Fruit fly (Drosophila melanogaster) whole organism, embryonic: Measurements from ENCODE around the gene CG31468.
A peak's percentile ranks its signal among the peaks of the same experiment; 100 is the strongest.

ENCODE experiments used
- Atf3 ChIP-seq: fragments of 200-800 bp; sonication (Bioruptor generic); optimal IDR thresholded peaks from 3 replicates; lab custom pipeline; 2016; ENCODE audit warnings: missing biosample characterization, missing genetic modification characterization
- Awh ChIP-seq: fragments of 200-800 bp; sonication (Bioruptor generic); IDR thresholded peaks from 2 replicates; pipeline ENCODE4, ENCODE4 v1.3.6; 2022; ENCODE audit warnings: missing biosample characterization, missing genetic modification characterization
- B-H1 ChIP-seq: fragments of 200-800 bp; sonication (Bioruptor generic); IDR thresholded peaks from 3 replicates; pipeline ENCODE4 v1.3.6; 2022; ENCODE audit warnings: missing biosample characterization, missing genetic modification characterization
- B-H2 ChIP-seq: fragments of 200-800 bp; sonication (Bioruptor generic); optimal IDR thresholded peaks from 2 replicates; lab custom pipeline; 2018; ENCODE audit warnings: missing biosample characterization, mild to moderate bottlenecking, missing genetic modification characterization
- Blimp-1 ChIP-seq: fragments of 200-800 bp; sonication (Bioruptor generic); optimal IDR thresholded peaks from 3 replicates; lab custom pipeline; 2018; ENCODE audit warnings: missing biosample characterization, missing genetic modification characterization, mild to moderate bottlenecking, moderate library complexity, missing genetic modification reagents
- CG10543 ChIP-seq: fragments of 200-800 bp; sonication (Bioruptor generic); optimal IDR thresholded peaks from 3 replicates; lab custom pipeline; 2017; ENCODE audit warnings: missing biosample characterization, mild to moderate bottlenecking, missing genetic modification characterization, moderate library complexity
- CG12104 ChIP-seq: fragments of 200-800 bp; sonication (Bioruptor generic); optimal IDR thresholded peaks from 3 replicates; lab custom pipeline; 2016; ENCODE audit warnings: missing biosample characterization, missing genetic modification characterization
- CG12219 ChIP-seq: fragments of 200-800 bp; sonication (Bioruptor generic); optimal IDR thresholded peaks from 3 replicates; lab custom pipeline; 2018; ENCODE audit warnings: missing biosample characterization, mild to moderate bottlenecking, missing genetic modification characterization
- CG13296 ChIP-seq: fragments of 200-800 bp; sonication (Bioruptor generic); optimal IDR thresholded peaks from 3 replicates; lab custom pipeline; 2018; ENCODE audit warnings: missing biosample characterization, mild to moderate bottlenecking, missing genetic modification characterization
- CG14965 ChIP-seq: fragments of 200-800 bp; sonication (Bioruptor generic); optimal IDR thresholded peaks from 2 replicates; lab custom pipeline; 2016; ENCODE audit warnings: missing biosample characterization, missing genetic modification characterization, borderline replicate concordance
- CG15601 ChIP-seq: fragments of 200-800 bp; sonication (Bioruptor generic); optimal IDR thresholded peaks from 3 replicates; lab custom pipeline; 2019; ENCODE audit warnings: missing biosample characterization, mild to moderate bottlenecking, missing genetic modification characterization, moderate library complexity
- CG16815 ChIP-seq: fragments of 200-800 bp; sonication (Bioruptor generic); optimal IDR thresholded peaks from 3 replicates; lab custom pipeline; 2017; ENCODE audit warnings: missing biosample characterization, mild to moderate bottlenecking, missing genetic modification characterization
- CG17359 ChIP-seq: fragments of 200-800 bp; sonication (Bioruptor generic); optimal IDR thresholded peaks from 3 replicates; lab custom pipeline; 2018; ENCODE audit warnings: missing biosample characterization, mild to moderate bottlenecking, missing genetic modification characterization, moderate library complexity
- CG17385 ChIP-seq: fragments of 200-800 bp; sonication (Bioruptor generic); optimal IDR thresholded peaks from 3 replicates; lab custom pipeline; 2018; ENCODE audit warnings: missing biosample characterization, mild to moderate bottlenecking, missing genetic modification characterization
- CG18619 ChIP-seq: fragments of 200-800 bp; sonication (Bioruptor generic); optimal IDR thresholded peaks from 3 replicates; lab custom pipeline; 2017; ENCODE audit warnings: missing biosample characterization, mild to moderate bottlenecking, missing genetic modification characterization
- CG2678 ChIP-seq: fragments of 200-800 bp; sonication (Bioruptor generic); optimal IDR thresholded peaks from 3 replicates; lab custom pipeline; 2019; ENCODE audit warnings: missing biosample characterization, mild to moderate bottlenecking, missing genetic modification characterization, moderate library complexity
- CG30020 ChIP-seq: fragments of 200-800 bp; optimal IDR thresholded peaks from 2 replicates; lab custom pipeline; 2019; ENCODE audit warnings: missing biosample characterization, mild to moderate bottlenecking, missing genetic modification characterization, moderate library complexity
- CG3065 ChIP-seq: fragments of 200-800 bp; sonication (Bioruptor generic); optimal IDR thresholded peaks from 2 replicates; lab custom pipeline; 2016; ENCODE audit warnings: missing biosample characterization, missing genetic modification characterization
- CG31441 ChIP-seq: fragments of 200-800 bp; sonication (Bioruptor generic); IDR thresholded peaks from 2 replicates; pipeline ENCODE4 v1.3.6; 2022; ENCODE audit warnings: missing biosample characterization, missing genetic modification characterization
- CG32767 ChIP-seq: fragments of 200-800 bp; sonication (Bioruptor generic); IDR thresholded peaks from 2 replicates; pipeline ENCODE4 v1.3.6; 2022; ENCODE audit warnings: missing biosample characterization, missing genetic modification characterization
- CG3847 ChIP-seq: fragments of 200-800 bp; sonication (Bioruptor generic); IDR thresholded peaks from 2 replicates; pipeline ENCODE4 v1.3.6; 2022; ENCODE audit warnings: missing biosample characterization, missing genetic modification characterization
- CG43689 ChIP-seq: fragments of 200-800 bp; sonication (Bioruptor generic); IDR thresholded peaks from 2 replicates; pipeline ENCODE4 v1.3.6; 2022; ENCODE audit warnings: missing biosample characterization, missing genetic modification characterization
- CG5245 ChIP-seq: fragments of 200-800 bp; sonication (Bioruptor generic); optimal IDR thresholded peaks from 3 replicates; lab custom pipeline; 2016; ENCODE audit warnings: missing biosample characterization, missing genetic modification characterization
- CG6683 ChIP-seq: fragments of 200-800 bp; sonication (Bioruptor generic); optimal IDR thresholded peaks from 2 replicates; lab custom pipeline; 2017; ENCODE audit warnings: missing biosample characterization, mild to moderate bottlenecking, missing genetic modification characterization, missing genetic modification reagents
- CG7556 ChIP-seq: fragments of 200-800 bp; sonication (Bioruptor generic); optimal IDR thresholded peaks from 2 replicates; lab custom pipeline; 2017; ENCODE audit warnings: missing biosample characterization, mild to moderate bottlenecking, missing genetic modification characterization
- CG7786 ChIP-seq: fragments of 200-800 bp; sonication (Bioruptor generic); optimal IDR thresholded peaks from 2 replicates; lab custom pipeline; 2016; ENCODE audit warnings: missing biosample characterization, missing genetic modification characterization
- CG9817 ChIP-seq: fragments of 200-800 bp; sonication (Bioruptor generic); optimal IDR thresholded peaks from 2 replicates; lab custom pipeline; 2018; ENCODE audit warnings: missing biosample characterization, mild to moderate bottlenecking, missing genetic modification characterization, moderate library complexity
- Chrac-16 ChIP-seq: fragments of 200-800 bp; sonication (Bioruptor generic); optimal IDR thresholded peaks from 3 replicates; lab custom pipeline; 2016; ENCODE audit warnings: missing biosample characterization, missing genetic modification characterization
- Fer1 ChIP-seq: fragments of 200-800 bp; sonication (Bioruptor generic); optimal IDR thresholded peaks from 2 replicates; lab custom pipeline; 2017; ENCODE audit warnings: missing biosample characterization, mild to moderate bottlenecking, missing genetic modification characterization
- HmgD ChIP-seq: fragments of 200-800 bp; sonication (Bioruptor generic); optimal IDR thresholded peaks from 3 replicates; lab custom pipeline; 2016; ENCODE audit warnings: missing biosample characterization, missing genetic modification characterization
- Mad ChIP-seq: fragments of 200-800 bp; sonication (Bioruptor generic); optimal IDR thresholded peaks from 2 replicates; lab custom pipeline; 2016; ENCODE audit warnings: missing biosample characterization, missing genetic modification characterization
- Oaz ChIP-seq: fragments of 200-800 bp; sonication (Bioruptor generic); IDR thresholded peaks from 2 replicates; pipeline ENCODE4 v1.3.6; 2022; ENCODE audit warnings: missing biosample characterization, missing genetic modification characterization
- Tbp ChIP-seq: fragments of >200 bp; optimal IDR thresholded peaks from 2 replicates; lab custom pipeline; 2018; ENCODE audit warnings: missing biosample characterization, missing genetic modification characterization
- bab2 ChIP-seq: fragments of 200-800 bp; sonication (Bioruptor generic); optimal IDR thresholded peaks from 2 replicates; lab custom pipeline; 2016; ENCODE audit warnings: missing biosample characterization, missing genetic modification characterization
- dmrt11E ChIP-seq: fragments of 200-800 bp; sonication (Bioruptor generic); optimal IDR thresholded peaks from 3 replicates; lab custom pipeline; 2018; ENCODE audit warnings: missing biosample characterization, mild to moderate bottlenecking, missing genetic modification characterization, moderate library complexity
- esg ChIP-seq: fragments of 200-800 bp; sonication (Bioruptor generic); conservative IDR thresholded peaks from 2 replicates; pipeline ENCODE4 v1.3.6; 2022; ENCODE audit warnings: missing biosample characterization, missing genetic modification characterization
- eve ChIP-seq, 2 experiments: fragments of >200 bp; optimal IDR thresholded peaks; 2 replicates each; lab custom pipeline; 2017; ENCODE audit warnings: missing biosample characterization in 2 of 2, missing genetic modification characterization in 2 of 2
- fd102C ChIP-seq: fragments of 200-800 bp; sonication (Bioruptor generic); optimal IDR thresholded peaks from 2 replicates; lab custom pipeline; 2018; ENCODE audit warnings: missing biosample characterization, mild to moderate bottlenecking, missing genetic modification characterization, moderate library complexity
- fru ChIP-seq: fragments of >200 bp; optimal IDR thresholded peaks from 2 replicates; lab custom pipeline; 2017
- gcm ChIP-seq: fragments of 200-800 bp; sonication (Bioruptor generic); optimal IDR thresholded peaks from 2 replicates; lab custom pipeline; 2019; ENCODE audit warnings: missing biosample characterization, mild to moderate bottlenecking, missing genetic modification characterization, moderate library complexity
- gfzf ChIP-seq: fragments of 200-800 bp; sonication (Bioruptor generic); optimal IDR thresholded peaks from 2 replicates; lab custom pipeline; 2016; ENCODE audit warnings: missing biosample characterization, mild to moderate bottlenecking, missing genetic modification characterization, moderate library complexity
- ham ChIP-seq: fragments of 200-800 bp; sonication (Bioruptor generic); IDR thresholded peaks from 2 replicates; pipeline ENCODE4 v1.3.6; 2022; ENCODE audit warnings: missing biosample characterization, missing genetic modification characterization
- ind ChIP-seq: fragments of 200-800 bp; sonication (Bioruptor generic); optimal IDR thresholded peaks from 3 replicates; lab custom pipeline; 2016; ENCODE audit warnings: missing biosample characterization, missing genetic modification characterization
- kni ChIP-seq: fragments of 200-800 bp; sonication (Bioruptor generic); optimal IDR thresholded peaks from 3 replicates; lab custom pipeline; 2017; ENCODE audit warnings: mild to moderate bottlenecking, missing biosample characterization, missing genetic modification reagents, missing genetic modification characterization
- luna ChIP-seq: fragments of 200-800 bp; sonication (Bioruptor generic); optimal IDR thresholded peaks from 2 replicates; lab custom pipeline; 2016; ENCODE audit warnings: missing biosample characterization, missing genetic modification characterization
- ranshi ChIP-seq: fragments of 200-800 bp; sonication (Bioruptor generic); IDR thresholded peaks from 2 replicates; pipeline ENCODE4 v1.3.6; 2022; ENCODE audit warnings: missing biosample characterization, missing genetic modification characterization
- sens ChIP-seq: fragments of 200-800 bp; sonication (Bioruptor generic); peaks from one replicate; lab custom pipeline; 2016; ENCODE audit warnings: missing biosample characterization, missing genetic modification characterization
- slou ChIP-seq: fragments of 200-800 bp; sonication (Bioruptor generic); optimal IDR thresholded peaks from 3 replicates; lab custom pipeline; 2016; ENCODE audit warnings: missing biosample characterization, missing genetic modification characterization
- wek ChIP-seq: fragments of 200-800 bp; sonication (Bioruptor generic); optimal IDR thresholded peaks from 3 replicates; lab custom pipeline; 2018; ENCODE audit warnings: missing biosample characterization, mild to moderate bottlenecking, missing genetic modification characterization, moderate library complexity

The CG31468 gene

DNA sequence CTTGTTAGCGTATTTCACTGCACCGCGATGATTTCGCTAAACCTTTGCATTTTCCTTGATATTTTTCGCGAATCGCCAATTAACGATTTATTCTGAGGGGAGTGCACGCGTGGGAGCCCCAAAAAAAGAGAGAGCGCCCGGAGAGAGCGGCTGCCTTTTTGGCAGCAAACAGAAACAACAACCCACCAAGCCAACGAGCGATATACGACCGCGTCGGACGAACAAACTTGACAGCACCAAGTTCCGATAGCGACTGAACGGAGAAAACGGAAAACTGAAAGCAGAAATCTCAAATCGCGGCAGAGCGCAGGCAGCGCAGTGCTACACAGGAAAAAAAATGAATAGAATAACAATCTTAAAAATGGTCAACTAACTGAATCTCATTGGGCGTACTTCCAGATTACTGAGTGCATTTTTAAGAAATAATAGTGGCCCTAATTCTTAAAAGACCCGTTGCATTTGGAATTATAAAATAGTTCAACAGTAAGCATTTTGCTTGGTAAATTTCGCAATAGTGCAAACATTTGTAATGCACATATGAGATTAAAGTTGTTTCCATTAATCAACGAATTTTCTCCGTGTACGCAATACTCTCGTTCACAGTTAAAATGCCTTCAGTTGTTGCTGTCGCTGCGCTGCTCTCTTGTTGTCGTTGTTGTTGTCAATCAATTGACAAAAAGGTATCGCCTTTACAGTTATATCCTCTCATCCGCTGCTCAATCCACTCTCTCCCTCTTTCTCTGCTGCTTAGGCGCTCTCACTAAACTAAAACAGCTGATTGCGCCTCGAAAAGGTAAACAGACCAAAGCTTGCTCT lies 30.5 kb downstream of the CG31468 start, which contains the start of gene CG31145 (continued):
- TF ChIP-seq CG30020 (peak; percentile 92), dmrt11E (tag; lab: Kevin White, UChicago) (peak; percentile 94), CG31441 (peak; percentile 100), CG7556 (GFP tag; lab: Kevin White, UChicago) (peak; percentile 100), HmgD (GFP tag; lab: Kevin White, UChicago) (peak; percentile 99), CG12104 (GFP tag; lab: Kevin White, UChicago) (peak; percentile 100), CG15601 (peak; percentile 98), ham (GFP tag; lab: Robert Waterston, UW) (peak; percentile 99), CG18619 (GFP tag; lab: Kevin White, UChicago) (peak; percentile 100), fru (no peak), B-H2 (GFP tag; lab: Kevin White, UChicago) (peak; percentile 97), Tbp (GFP tag; lab: Kevin White, UChicago) (no peak), CG2678 (tag; lab: Kevin White, UChicago) (peak; percentile 100), CG16815 (GFP tag; lab: Kevin White, UChicago) (peak; percentile 99), CG3847 (GFP tag; lab: Robert Waterston, UW) (peak; percentile 99), Blimp-1 (GFP tag; lab: Kevin White, UChicago) (peak; percentile 98), luna (GFP tag; lab: Kevin White, UChicago) (peak; percentile 99), sens (GFP tag; lab: Kevin White, UChicago) (peak; percentile 100), eve (GFP tag; optimal IDR thresholded peaks at IDR 0.05; lab: Kevin White, UChicago) (peak in 1 of 2 experiments; percentile 100), CG7786 (GFP tag; lab: Kevin White, UChicago) (peak; percentile 99), esg (peak; percentile 99), CG13296 (GFP tag; lab: Kevin White, UChicago) (peak; percentile 99), wek (GFP tag; lab: Kevin White, UChicago) (peak; percentile 93), CG12219 (peak; percentile 99), CG17359 (peak; percentile 100), fd102C (GFP tag; lab: Kevin White, UChicago) (peak; percentile 71), CG3065 (GFP tag; lab: Kevin White, UChicago) (peak; percentile 99), CG43689 (GFP tag; lab: Robert Waterston, UW) (peak; percentile 96), ind (GFP tag; lab: Kevin White, UChicago) (peak; percentile 100), CG5245 (GFP tag; lab: Kevin White, UChicago) (peak; percentile 99), Oaz (GFP tag; lab: Robert Waterston, UW) (peak; percentile 99), CG9817 (tag; lab: Kevin White, UChicago) (peak; percentile 99), CG14965 (GFP tag; lab: Kevin White, UChicago) (peak; percentile 92), ranshi (GFP tag; lab: Robert Waterston, UW) (peak; percentile 99), Fer1 (peak; percentile 100), CG17385 (peak; percentile 99), CG10543 (GFP tag; lab: Kevin White, UChicago) (peak; percentile 99), bab2 (GFP tag; lab: Kevin White, UChicago) (peak; percentile 100), B-H1 (GFP tag; lab: Robert Waterston, UW) (peak; percentile 99), Atf3 (GFP tag; lab: Kevin White, UChicago) (peak; percentile 99), kni (peak; percentile 92), gfzf (GFP tag; lab: Kevin White, UChicago) (peak; percentile 41), Chrac-16 (peak; percentile 99), CG32767 (GFP tag; lab: Robert Waterston, UW) (peak; percentile 99), Awh (GFP tag; lab: Robert Waterston, UW) (peak; percentile 98), CG6683 (GFP tag; lab: Kevin White, UChicago) (peak; percentile 99), slou (GFP tag; lab: Kevin White, UChicago) (peak; percentile 99), gcm (peak; percentile 99), Mad (GFP tag; lab: Kevin White, UChicago) (peak; percentile 99)
